Fruit fly (Drosophila melanogaster) whole organism: ENCODE measurements around the gene unc-13.

Source experiments
- CG8478 ChIP-seq: fragments of >200 bp; optimal IDR thresholded peaks from 2 replicates; lab custom pipeline; 2018; ENCODE audit warnings: inconsistent platforms
- Dll ChIP-seq: fragments of >200 bp; optimal IDR thresholded peaks from 2 replicates; lab custom pipeline; 2017
- EcR ChIP-seq, 2 experiments: fragments of >200 bp; optimal IDR thresholded peaks; 2 replicates each; lab custom pipeline; 2017; ENCODE audit warnings: missing biosample characterization in 2 of 2, missing genetic modification characterization in 2 of 2, missing genetic modification reagents in 2 of 2
- usp ChIP-seq: fragments of >200 bp; optimal IDR thresholded peaks from 2 replicates; lab custom pipeline; 2017; ENCODE audit warnings: missing biosample characterization, missing genetic modification characterization, mixed read lengths

dm6 chr4:930311-931198, 18.4 kb upstream of the unc-13 start, which contains the start of gene eIF4G1:
- TF ChIP-seq CG8478 (no peak), EcR (GFP tag; optimal IDR thresholded peaks at IDR 0.05; lab: Kevin White, UChicago) (no peak), usp (GFP tag; lab: Kevin White, UChicago) (no peak), Dll (lab: Kevin White, UChicago) (no peak)
